Fruit fly (Drosophila melanogaster) whole organism, prepupa: ENCODE results near the gene Rhau.

Source experiments
- CG11294 ChIP-seq: fragments of 200-800 bp; sonication (Bioruptor generic); IDR thresholded peaks from 2 replicates; pipeline ENCODE4 v1.3.6; 2022; ENCODE audit warnings: missing biosample characterization, missing genetic modification characterization
- CG3032 ChIP-seq: fragments of 200-800 bp; optimal IDR thresholded peaks from 2 replicates; lab custom pipeline; 2019; ENCODE audit warnings: missing biosample characterization, mild to moderate bottlenecking, missing genetic modification characterization, moderate library complexity
- CG3919 ChIP-seq: fragments of 200-800 bp; sonication (Bioruptor generic); optimal IDR thresholded peaks from 3 replicates; lab custom pipeline; 2016; ENCODE audit warnings: missing biosample characterization, missing genetic modification characterization
- CG9139 ChIP-seq: fragments of 200-800 bp; sonication (Bioruptor generic); optimal IDR thresholded peaks from 3 replicates; lab custom pipeline; 2017; ENCODE audit warnings: missing biosample characterization, mild to moderate bottlenecking, missing genetic modification characterization
- Gug ChIP-seq: fragments of 200-800 bp; sonication (Bioruptor generic); IDR thresholded peaks from 2 replicates; pipeline ENCODE4 v1.3.6; 2022; ENCODE audit warnings: missing biosample characterization, missing genetic modification characterization
- Hr39 ChIP-seq: fragments of 200-800 bp; sonication (Bioruptor generic); optimal IDR thresholded peaks from 2 replicates; lab custom pipeline; 2016; ENCODE audit warnings: missing biosample characterization, missing genetic modification characterization
- acj6 ChIP-seq: fragments of 200-800 bp; sonication (Bioruptor generic); optimal IDR thresholded peaks from 3 replicates; lab custom pipeline; 2016; ENCODE audit warnings: missing biosample characterization, missing genetic modification characterization
- eg ChIP-seq: fragments of 200-800 bp; sonication (Bioruptor generic); IDR thresholded peaks from 3 replicates; pipeline ENCODE4 v1.3.6; 2022; ENCODE audit warnings: missing biosample characterization, missing genetic modification characterization
- lz ChIP-seq: fragments of 200-800 bp; sonication (Bioruptor generic); optimal IDR thresholded peaks from 3 replicates; lab custom pipeline; 2016; ENCODE audit warnings: missing biosample characterization, missing genetic modification characterization

dm6 chr2L:20714468-20715404 is 43.0 kb downstream of the Rhau start, which contains the start of gene Hr38:
- TF ChIP-seq CG3919 (GFP tag; lab: Kevin White, UChicago) (peak; percentile 26), CG9139 (GFP tag; lab: Kevin White, UChicago) (no peak), eg (peak; percentile 66), acj6 (GFP tag; lab: Kevin White, UChicago) (no peak), lz (GFP tag; lab: Kevin White, UChicago) (no peak), CG11294 (GFP tag; lab: Robert Waterston, UW) (no peak), Gug (GFP tag; lab: Robert Waterston, UW) (no peak), CG3032 (tag; lab: Kevin White, UChicago) (no peak), Hr39 (no peak)
